Comparison of ENCODE assay signal across 1 fruit fly cellular context in the genomic region with DNA sequence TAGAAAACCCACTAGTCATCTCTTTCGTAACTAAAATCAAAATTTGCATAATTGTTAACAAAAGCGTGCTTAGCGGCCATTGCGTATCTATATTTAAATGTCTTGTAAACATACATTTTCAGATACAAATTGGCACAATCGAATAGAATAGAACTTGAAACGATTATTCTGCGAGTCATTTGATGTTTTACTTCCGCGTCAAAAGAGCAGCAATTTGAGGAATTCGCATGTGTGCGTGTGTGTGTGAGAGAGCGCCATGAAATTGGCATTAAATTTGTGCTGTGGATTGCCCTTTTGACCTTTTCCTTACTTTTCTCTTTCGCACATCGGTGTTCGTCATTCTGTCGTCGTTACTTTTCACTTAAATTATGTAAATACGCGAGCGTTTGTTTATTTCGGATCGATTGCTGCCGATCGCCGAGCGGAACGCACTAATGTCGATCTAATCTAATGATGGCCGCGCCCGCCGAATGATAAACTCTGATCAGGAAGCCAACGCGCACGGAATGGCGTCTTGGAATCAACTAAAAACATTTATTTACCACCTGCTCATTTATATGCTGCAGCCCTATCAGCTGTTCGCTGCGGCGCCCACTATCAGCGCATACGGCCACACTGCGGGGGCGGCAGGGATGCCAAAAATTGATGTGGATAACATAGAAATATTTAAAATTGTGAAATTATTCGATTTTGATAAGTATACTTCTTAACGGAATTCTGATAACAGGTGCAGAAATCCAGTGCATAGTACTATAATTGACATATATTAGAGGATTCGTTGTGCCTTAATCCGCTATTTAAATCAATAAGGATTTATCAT.
TF ChIP-seq lines count a peak whose summit lies in the region.

No protein-coding gene starts in this region.

TF ChIP-seq in whole organism, embryonic, 481 proteins besides CTCF, POLR2A, EP300 and RAD21 (continued from another document and continues in another):
- peak; percentile 95 for TF ChIP-seq CG9797 (GFP tag; optimal IDR thresholded peaks at IDR 0.05; lab: Kevin White, UChicago)
- TF ChIP-seq Vsx1 (GFP tag; optimal IDR thresholded peaks at IDR 0.05; lab: Kevin White, UChicago) = no peak
- no peak for TF ChIP-seq Gsc (GFP tag; IDR thresholded peaks at IDR 0.05; lab: Robert Waterston, UW)
- peak; percentile 21 for TF ChIP-seq pros (GFP tag; optimal IDR thresholded peaks at IDR 0.05; lab: Kevin White, UChicago)
- TF ChIP-seq inv (GFP tag; IDR thresholded peaks at IDR 0.05; lab: Robert Waterston, UW; ENCODE audit: partially characterized antibody) = 0 out of 2 replicates have a peak, but pooled peaks have one; percentile 18
- TF ChIP-seq shn (GFP tag; optimal IDR thresholded peaks at IDR 0.05; lab: Kevin White, UChicago) = peak; percentile 35
- TF ChIP-seq mld (GFP tag; IDR thresholded peaks at IDR 0.05; lab: Robert Waterston, UW; ENCODE audit: partially characterized antibody) = peak; percentile 52; the same call in 1 of the 3 replicates
- no peak for TF ChIP-seq CG7357 (GFP tag; IDR thresholded peaks at IDR 0.05; lab: Robert Waterston, UW)
- TF ChIP-seq Doc3 (GFP tag; IDR thresholded peaks at IDR 0.05; lab: Robert Waterston, UW; ENCODE audit: partially characterized antibody) = no peak
- peak; percentile 73 for TF ChIP-seq GATAe (GFP tag; conservative IDR thresholded peaks at IDR 0.05; lab: Robert Waterston, UW)
- TF ChIP-seq CG31365 (tag; optimal IDR thresholded peaks at IDR 0.05; lab: Kevin White, UChicago) = peak; percentile 44
- peak; percentile 74 for TF ChIP-seq sug (tag; optimal IDR thresholded peaks at IDR 0.05; lab: Kevin White, UChicago)
- peak; percentile 50 for TF ChIP-seq Myb (GFP tag; optimal IDR thresholded peaks at IDR 0.05; lab: Kevin White, UChicago)
- peak; percentile 85 for TF ChIP-seq CG13624 (GFP tag; optimal IDR thresholded peaks at IDR 0.05; lab: Kevin White, UChicago)
- peak; percentile 67; the same call in 2 of the 3 replicates for TF ChIP-seq ase (GFP tag; IDR thresholded peaks at IDR 0.05; lab: Robert Waterston, UW)
- TF ChIP-seq Atf-2 (GFP tag; optimal IDR thresholded peaks at IDR 0.05; lab: Kevin White, UChicago) = no peak
- TF ChIP-seq hb (GFP tag; IDR thresholded peaks at IDR 0.05; lab: Robert Waterston, UW; ENCODE audit: partially characterized antibody) = no peak
- TF ChIP-seq CG32532 (GFP tag; IDR thresholded peaks at IDR 0.05; lab: Robert Waterston, UW) = peak; percentile 70
- peak; percentile 13 for TF ChIP-seq chn (GFP tag; optimal IDR thresholded peaks at IDR 0.05; lab: Kevin White, UChicago)
- TF ChIP-seq gsb (GFP tag; IDR thresholded peaks at IDR 0.05; lab: Robert Waterston, UW) = 0 out of 2 replicates have a peak, but pooled peaks have one; percentile 45
- TF ChIP-seq stwl (tag; optimal IDR thresholded peaks at IDR 0.05; lab: Kevin White, UChicago) = peak; percentile 80
- peak; percentile 69 for TF ChIP-seq HmgZ (tag; optimal IDR thresholded peaks at IDR 0.05; lab: Kevin White, UChicago)
- peak; percentile 89; the same call in 2 of the 3 replicates for TF ChIP-seq CG34422 (GFP tag; IDR thresholded peaks at IDR 0.05; lab: Robert Waterston, UW)
- TF ChIP-seq knrl (GFP tag; IDR thresholded peaks at IDR 0.05; lab: Robert Waterston, UW; ENCODE audit: partially characterized antibody) = no peak
- no peak for TF ChIP-seq bab2 (GFP tag; optimal IDR thresholded peaks at IDR 0.05; lab: Kevin White, UChicago)
- TF ChIP-seq D19B (GFP tag; optimal IDR thresholded peaks at IDR 0.05; lab: Kevin White, UChicago) = peak; percentile 15
- TF ChIP-seq CG4730 (GFP tag; IDR thresholded peaks at IDR 0.05; lab: Robert Waterston, UW) = 0 out of 2 replicates have a peak, but pooled peaks have one; percentile 21
- TF ChIP-seq ssp (GFP tag; IDR thresholded peaks at IDR 0.05; lab: Robert Waterston, UW) = peak; percentile 13; the same call in 1 of the 2 replicates
- peak; percentile 70 for TF ChIP-seq CG3847 (GFP tag; IDR thresholded peaks at IDR 0.05; lab: Robert Waterston, UW)
- TF ChIP-seq ara (GFP tag; IDR thresholded peaks at IDR 0.05; lab: Robert Waterston, UW) = peak; percentile 39; the same call in 1 of the 2 replicates
- peak; percentile 69 for TF ChIP-seq Dbx (GFP tag; IDR thresholded peaks at IDR 0.05; lab: Robert Waterston, UW)
- TF ChIP-seq CG17186 (GFP tag; optimal IDR thresholded peaks at IDR 0.05; lab: Kevin White, UChicago) = peak; percentile 84
- no peak for TF ChIP-seq CG13775 (GFP tag; optimal IDR thresholded peaks at IDR 0.05; lab: Kevin White, UChicago)
- TF ChIP-seq CG18476 (GFP tag; optimal IDR thresholded peaks at IDR 0.05; lab: Kevin White, UChicago) = no peak
- peak; percentile 50 for TF ChIP-seq NC2α (GFP tag; optimal IDR thresholded peaks at IDR 0.05; lab: Kevin White, UChicago)
- TF ChIP-seq CG14441 (GFP tag; IDR thresholded peaks at IDR 0.05; lab: Robert Waterston, UW) = peak; percentile 69
- TF ChIP-seq CG12769 (tag; optimal IDR thresholded peaks at IDR 0.05; lab: Kevin White, UChicago) = peak; percentile 75
- TF ChIP-seq CG33213 (GFP tag; optimal IDR thresholded peaks at IDR 0.05; lab: Kevin White, UChicago) = peak; percentile 58
- TF ChIP-seq CG5245 (GFP tag; optimal IDR thresholded peaks at IDR 0.05; lab: Kevin White, UChicago) = no peak
- TF ChIP-seq gcm2 (GFP tag; optimal IDR thresholded peaks at IDR 0.05; lab: Kevin White, UChicago) = no peak
- TF ChIP-seq CG18764 (GFP tag; optimal IDR thresholded peaks at IDR 0.05; lab: Kevin White, UChicago) = no peak
- no peak for TF ChIP-seq sc (optimal IDR thresholded peaks at IDR 0.05; lab: Kevin White, UChicago)
- TF ChIP-seq sc (GFP tag; optimal IDR thresholded peaks at IDR 0.05; lab: Kevin White, UChicago) = peak; percentile 2
- TF ChIP-seq lola (GFP tag; optimal IDR thresholded peaks at IDR 0.05; lab: Kevin White, UChicago) = peak in 1 of 3 experiments; percentile 47
- TF ChIP-seq Nf-YB (GFP tag; optimal IDR thresholded peaks at IDR 0.05; lab: Kevin White, UChicago) = no peak
- TF ChIP-seq CG10209 (GFP tag; optimal IDR thresholded peaks at IDR 0.05; lab: Kevin White, UChicago) = no peak
- peak; percentile 57 for TF ChIP-seq kni (GFP tag; optimal IDR thresholded peaks at IDR 0.05; lab: Kevin White, UChicago)
- TF ChIP-seq CG6272 (GFP tag; IDR thresholded peaks at IDR 0.05; lab: Robert Waterston, UW) = peak; percentile 47
- TF ChIP-seq D (optimal IDR thresholded peaks at IDR 0.05; lab: Kevin White, UChicago) = no peak
- TF ChIP-seq D (GFP tag; optimal IDR thresholded peaks at IDR 0.05; lab: Kevin White, UChicago) = no peak
- peak; percentile 33; the same call in 1 of the 2 replicates for TF ChIP-seq al (GFP tag; IDR thresholded peaks at IDR 0.05; lab: Robert Waterston, UW)
- TF ChIP-seq ap (GFP tag; IDR thresholded peaks at IDR 0.05; lab: Robert Waterston, UW) = no peak
- TF ChIP-seq Mes4 (GFP tag; optimal IDR thresholded peaks at IDR 0.05; lab: Kevin White, UChicago) = peak; percentile 45
- no peak for TF ChIP-seq sima (GFP tag; optimal IDR thresholded peaks at IDR 0.05; lab: Kevin White, UChicago)
- peak; percentile 87; the same call in 3 of the 4 replicates for TF ChIP-seq chinmo (GFP tag; IDR thresholded peaks at IDR 0.05; lab: Robert Waterston, UW; ENCODE audit: partially characterized antibody)
- no peak for TF ChIP-seq tup (GFP tag; optimal IDR thresholded peaks at IDR 0.05; lab: Kevin White, UChicago)
- TF ChIP-seq Sry-δ (GFP tag; optimal IDR thresholded peaks at IDR 0.05; lab: Kevin White, UChicago) = no peak
- peak; percentile 10 for TF ChIP-seq tin (GFP tag; optimal IDR thresholded peaks at IDR 0.05; lab: Kevin White, UChicago)
- peak; percentile 53 for TF ChIP-seq Meics (GFP tag; optimal IDR thresholded peaks at IDR 0.05; lab: Kevin White, UChicago)
- TF ChIP-seq CG6654 (GFP tag; optimal IDR thresholded peaks at IDR 0.05; lab: Kevin White, UChicago) = no peak
- no peak for TF ChIP-seq CG16863 (GFP tag; optimal IDR thresholded peaks at IDR 0.05; lab: Kevin White, UChicago)
- TF ChIP-seq gce (GFP tag; IDR thresholded peaks at IDR 0.05; lab: Robert Waterston, UW) = 0 out of 3 replicates have a peak, but pooled peaks have one; percentile 18
- TF ChIP-seq Dek (tag; optimal IDR thresholded peaks at IDR 0.05; lab: Kevin White, UChicago) = peak; percentile 33
- no peak for TF ChIP-seq Ada2b (GFP tag; IDR thresholded peaks at IDR 0.05; lab: Robert Waterston, UW)
- TF ChIP-seq Ets97D (GFP tag; optimal IDR thresholded peaks at IDR 0.05; lab: Kevin White, UChicago) = peak; percentile 71
- TF ChIP-seq tx (GFP tag; optimal IDR thresholded peaks at IDR 0.05; lab: Kevin White, UChicago) = peak; percentile 0
- no peak for TF ChIP-seq CG12299 (tag; optimal IDR thresholded peaks at IDR 0.05; lab: Kevin White, UChicago)
- TF ChIP-seq CG12071 (GFP tag; optimal IDR thresholded peaks at IDR 0.05; lab: Kevin White, UChicago) = peak; percentile 65
- peak; percentile 80 for TF ChIP-seq CG10543 (GFP tag; optimal IDR thresholded peaks at IDR 0.05; lab: Kevin White, UChicago)
- peak; percentile 65; the same call in 2 of the 3 replicates for TF ChIP-seq ken (GFP tag; IDR thresholded peaks at IDR 0.05; lab: Robert Waterston, UW)
- peak; percentile 5 for TF ChIP-seq YL-1 (GFP tag; optimal IDR thresholded peaks at IDR 0.05; lab: Kevin White, UChicago)
- no peak for TF ChIP-seq luna (GFP tag; optimal IDR thresholded peaks at IDR 0.05; lab: Kevin White, UChicago)
- no peak for TF ChIP-seq CG6683 (GFP tag; optimal IDR thresholded peaks at IDR 0.05; lab: Kevin White, UChicago)
- TF ChIP-seq H15 (GFP tag; IDR thresholded peaks at IDR 0.05; lab: Robert Waterston, UW) = no peak
- TF ChIP-seq Taf1 (GFP tag; IDR thresholded peaks at IDR 0.05; lab: Robert Waterston, UW) = no peak; the same call in 1 of the 2 replicates
- TF ChIP-seq ERR (GFP tag; optimal IDR thresholded peaks at IDR 0.05; lab: Kevin White, UChicago) = no peak
- TF ChIP-seq seq (GFP tag; IDR thresholded peaks at IDR 0.05; lab: Robert Waterston, UW) = no peak
- TF ChIP-seq CHES-1-like (GFP tag; optimal IDR thresholded peaks at IDR 0.05; lab: Kevin White, UChicago) = peak; percentile 78
- TF ChIP-seq btn (GFP tag; optimal IDR thresholded peaks at IDR 0.05; lab: Kevin White, UChicago) = no peak
- TF ChIP-seq CG16815 (GFP tag; optimal IDR thresholded peaks at IDR 0.05; lab: Kevin White, UChicago) = no peak
- peak; percentile 98 for TF ChIP-seq kah (GFP tag; optimal IDR thresholded peaks at IDR 0.05; lab: Kevin White, UChicago)
- TF ChIP-seq CG4424 (GFP tag; optimal IDR thresholded peaks at IDR 0.05; lab: Kevin White, UChicago) = no peak
- TF ChIP-seq salm (tag; optimal IDR thresholded peaks at IDR 0.05; lab: Kevin White, UChicago) = no peak
- 0 out of 2 replicates have a peak, but pooled peaks have one; percentile 10 for TF ChIP-seq HLH3B (GFP tag; IDR thresholded peaks at IDR 0.05; lab: Robert Waterston, UW)
- no peak for TF ChIP-seq slou (GFP tag; optimal IDR thresholded peaks at IDR 0.05; lab: Kevin White, UChicago)
- TF ChIP-seq Trl (optimal IDR thresholded peaks at IDR 0.05; lab: Kevin White, UChicago) = peak in 1 of 2 experiments; percentile 50
- peak; percentile 11 for TF ChIP-seq Trl (GFP tag; optimal IDR thresholded peaks at IDR 0.05; lab: Kevin White, UChicago)
- no peak for TF ChIP-seq CG8359 (GFP tag; optimal IDR thresholded peaks at IDR 0.05; lab: Kevin White, UChicago; ENCODE audit: borderline replicate concordance)
- TF ChIP-seq odd (GFP tag; optimal IDR thresholded peaks at IDR 0.05; lab: Kevin White, UChicago) = no peak
- TF ChIP-seq CG12744 (GFP tag; optimal IDR thresholded peaks at IDR 0.05; lab: Kevin White, UChicago) = no peak
- 0 out of 3 replicates have a peak, but pooled peaks have one; percentile 25 for TF ChIP-seq z (GFP tag; IDR thresholded peaks at IDR 0.05; lab: Robert Waterston, UW)
- TF ChIP-seq CG15514 (GFP tag; optimal IDR thresholded peaks at IDR 0.05; lab: Kevin White, UChicago) = peak; percentile 91
- 0 out of 2 replicates have a peak, but pooled peaks have one; percentile 19 for TF ChIP-seq H2.0 (GFP tag; IDR thresholded peaks at IDR 0.05; lab: Robert Waterston, UW)
- TF ChIP-seq Sox100B (GFP tag; optimal IDR thresholded peaks at IDR 0.05; lab: Kevin White, UChicago) = no peak
- TF ChIP-seq zfh2 (GFP tag; optimal IDR thresholded peaks at IDR 0.05; lab: Kevin White, UChicago) = peak; percentile 11
- TF ChIP-seq CG7987 (GFP tag; optimal IDR thresholded peaks at IDR 0.05; lab: Kevin White, UChicago) = peak; percentile 83
- TF ChIP-seq CG12659 (GFP tag; optimal IDR thresholded peaks at IDR 0.05; lab: Kevin White, UChicago) = peak; percentile 84
- TF ChIP-seq E2f1 (GFP tag; IDR thresholded peaks at IDR 0.05; lab: Robert Waterston, UW) = peak; percentile 37; the same call in 1 of the 2 replicates
- no peak for TF ChIP-seq CG12155 (GFP tag; optimal IDR thresholded peaks at IDR 0.05; lab: Kevin White, UChicago)
- peak; percentile 52 for TF ChIP-seq CG2712 (tag; optimal IDR thresholded peaks at IDR 0.05; lab: Kevin White, UChicago)
- peak; percentile 96 for TF ChIP-seq Med (GFP tag; lab: Kevin White, UChicago)
- peak; percentile 31 for TF ChIP-seq CG2116 (GFP tag; optimal IDR thresholded peaks at IDR 0.05; lab: Kevin White, UChicago)
- peak; percentile 60 for TF ChIP-seq mirr (GFP tag; optimal IDR thresholded peaks at IDR 0.05; lab: Kevin White, UChicago)
- peak; percentile 28; the same call in 1 of the 2 replicates for TF ChIP-seq CG17328 (GFP tag; IDR thresholded peaks at IDR 0.05; lab: Robert Waterston, UW)
- peak; percentile 63 for TF ChIP-seq CG14014 (GFP tag; IDR thresholded peaks at IDR 0.05; lab: Robert Waterston, UW)
- TF ChIP-seq Neu2 (GFP tag; optimal IDR thresholded peaks at IDR 0.05; lab: Kevin White, UChicago; ENCODE audit: borderline replicate concordance) = no peak
- peak; percentile 24; the same call in 1 of the 2 replicates for TF ChIP-seq hbn (GFP tag; IDR thresholded peaks at IDR 0.05; lab: Robert Waterston, UW; ENCODE audit: partially characterized antibody)
- no peak for TF ChIP-seq tio (GFP tag; optimal IDR thresholded peaks at IDR 0.05; lab: Kevin White, UChicago)
- TF ChIP-seq crp (GFP tag; optimal IDR thresholded peaks at IDR 0.05; lab: Kevin White, UChicago) = peak; percentile 91 to 99
- TF ChIP-seq Sry-β (GFP tag; optimal IDR thresholded peaks at IDR 0.05; lab: Kevin White, UChicago) = peak; percentile 61
- no peak for TF ChIP-seq gem (tag; optimal IDR thresholded peaks at IDR 0.05; lab: Kevin White, UChicago)
- TF ChIP-seq CG31224 (GFP tag; IDR thresholded peaks at IDR 0.05; lab: Robert Waterston, UW) = peak; percentile 43; the same call in 1 of the 2 replicates
- no peak for TF ChIP-seq CG11560 (tag; IDR thresholded peaks at IDR 0.05; lab: Robert Waterston, UW)
- peak; percentile 65 for TF ChIP-seq ash1 (GFP tag; optimal IDR thresholded peaks at IDR 0.05; lab: Kevin White, UChicago)
- peak; percentile 71 for TF ChIP-seq phol (tag; optimal IDR thresholded peaks at IDR 0.05; lab: Kevin White, UChicago)
- TF ChIP-seq en (GFP tag; optimal IDR thresholded peaks at IDR 0.05; lab: Kevin White, UChicago) = no peak
- peak; percentile 48; the same call in 1 of the 2 replicates for TF ChIP-seq crol (GFP tag; IDR thresholded peaks at IDR 0.05; lab: Robert Waterston, UW)
